Fruit fly (Drosophila melanogaster): ENCODE measurements around the gene CG16749.

Gene CG16749

dm6 chr3R:9348379-9348721 lies 16.7 kb upstream of the CG16749 start (continued):
- TF ChIP-seq CG1621 (tag; optimal IDR thresholded peaks at IDR 0.05) (no peak), CG6792 (GFP tag; optimal IDR thresholded peaks at IDR 0.05) (no peak), CG11902 (GFP tag; optimal IDR thresholded peaks at IDR 0.05) (no peak), Lpt (GFP tag; optimal IDR thresholded peaks at IDR 0.05) (no peak), achi (GFP tag; optimal IDR thresholded peaks at IDR 0.05) (no peak), Met (GFP tag; optimal IDR thresholded peaks at IDR 0.05) (no peak), CG4318 (GFP tag; optimal IDR thresholded peaks at IDR 0.05) (no peak), eg (GFP tag; IDR thresholded peaks at IDR 0.05) (no peak), CG3032 (tag; optimal IDR thresholded peaks at IDR 0.05) (no peak), CG8319 (GFP tag; optimal IDR thresholded peaks at IDR 0.05) (no peak), CG6854 (GFP tag; optimal IDR thresholded peaks at IDR 0.05) (no peak), CG34406 (GFP tag; optimal IDR thresholded peaks at IDR 0.05) (no peak), CG10631 (GFP tag; optimal IDR thresholded peaks at IDR 0.05) (no peak), CG16779 (tag; optimal IDR thresholded peaks at IDR 0.05) (no peak), ss (GFP tag; optimal IDR thresholded peaks at IDR 0.05) (peak in 1 of 2 experiments; percentile 24), Smox (GFP tag; optimal IDR thresholded peaks at IDR 0.05) (no peak), Sox14 (GFP tag; optimal IDR thresholded peaks at IDR 0.05) (no peak), Eip93F (GFP tag; optimal IDR thresholded peaks at IDR 0.05) (peak; percentile 54), CG31627 (GFP tag; optimal IDR thresholded peaks at IDR 0.05) (no peak), CG3919 (GFP tag; optimal IDR thresholded peaks at IDR 0.05) (no peak), salr (GFP tag; optimal IDR thresholded peaks at IDR 0.05) (no peak), CG11294 (GFP tag; IDR thresholded peaks at IDR 0.05) (no peak), CG6163 (GFP tag; IDR thresholded peaks at IDR 0.05) (no peak), fd59A (GFP tag; optimal IDR thresholded peaks at IDR 0.05) (no peak)

dm6 chr3R:9347702-9348378 lies 16.2 kb upstream of the CG16749 start:
- peak; percentile 77 for TF ChIP-seq Sox15 (GFP tag; optimal IDR thresholded peaks at IDR 0.05)
- peak; percentile 87 for TF ChIP-seq CG7368 (GFP tag; optimal IDR thresholded peaks at IDR 0.05)
- peak; percentile 78 to 90 for TF ChIP-seq ss (GFP tag; optimal IDR thresholded peaks at IDR 0.05)
- peak; percentile 90 for TF ChIP-seq CG34406 (GFP tag; optimal IDR thresholded peaks at IDR 0.05)
- peak; percentile 79 for TF ChIP-seq Hr39 (GFP tag; optimal IDR thresholded peaks at IDR 0.05)
- peak; percentile 80 for TF ChIP-seq Smox (GFP tag; optimal IDR thresholded peaks at IDR 0.05)
- peak; percentile 44 for TF ChIP-seq vri (GFP tag; optimal IDR thresholded peaks at IDR 0.05)
- TF ChIP-seq CG6808 (GFP tag; optimal IDR thresholded peaks at IDR 0.05), result peak; percentile 89
- TF ChIP-seq CG8632 (GFP tag; optimal IDR thresholded peaks at IDR 0.05), result peak; percentile 88
- peak; percentile 84 for TF ChIP-seq CG6276 (GFP tag; optimal IDR thresholded peaks at IDR 0.05)
- peak; percentile 85 for TF ChIP-seq CG8319 (GFP tag; optimal IDR thresholded peaks at IDR 0.05)
- peak; percentile 93 for TF ChIP-seq CG32006 (GFP tag; optimal IDR thresholded peaks at IDR 0.05)
- peak; percentile 90 for TF ChIP-seq CG15336 (GFP tag; IDR thresholded peaks at IDR 0.05)
- TF ChIP-seq Met (GFP tag; optimal IDR thresholded peaks at IDR 0.05), result peak; percentile 88
- peak; percentile 92 for TF ChIP-seq achi (GFP tag; optimal IDR thresholded peaks at IDR 0.05)
- TF ChIP-seq eg (GFP tag; IDR thresholded peaks at IDR 0.05), result peak; percentile 87
- peak; percentile 77 for TF ChIP-seq CG31627 (GFP tag; optimal IDR thresholded peaks at IDR 0.05)
- TF ChIP-seq CG8119 (GFP tag; IDR thresholded peaks at IDR 0.05), result peak; percentile 86
- peak; percentile 92 for TF ChIP-seq Hr4 (GFP tag; optimal IDR thresholded peaks at IDR 0.05)
- peak; percentile 85 for TF ChIP-seq CG16779 (tag; optimal IDR thresholded peaks at IDR 0.05)
- peak; percentile 90 for TF ChIP-seq Eip75B (GFP tag; optimal IDR thresholded peaks at IDR 0.05)
- TF ChIP-seq CG9139 (GFP tag; optimal IDR thresholded peaks at IDR 0.05), result peak; percentile 70
- TF ChIP-seq salr (GFP tag; optimal IDR thresholded peaks at IDR 0.05), result peak; percentile 85
- TF ChIP-seq spab (GFP tag; optimal IDR thresholded peaks at IDR 0.05), result peak; percentile 89
- no peak for TF ChIP-seq Blimp-1 (GFP tag; optimal IDR thresholded peaks at IDR 0.05)
- TF ChIP-seq Ets21C (GFP tag; optimal IDR thresholded peaks at IDR 0.05), result peak; percentile 68
- TF ChIP-seq CG1621 (tag; optimal IDR thresholded peaks at IDR 0.05), result peak; percentile 89
- TF ChIP-seq CG3032 (tag; optimal IDR thresholded peaks at IDR 0.05), result peak; percentile 89
- peak; percentile 91 for TF ChIP-seq CG10669 (GFP tag; optimal IDR thresholded peaks at IDR 0.05)
- peak; percentile 94 for TF ChIP-seq Ets96B (tag; optimal IDR thresholded peaks at IDR 0.05)
- TF ChIP-seq fd85E (GFP tag; optimal IDR thresholded peaks at IDR 0.05), result peak; percentile 75
- peak; percentile 92 for TF ChIP-seq CG3919 (GFP tag; optimal IDR thresholded peaks at IDR 0.05)
- peak; percentile 92 for TF ChIP-seq net (GFP tag; optimal IDR thresholded peaks at IDR 0.05)
- TF ChIP-seq lz (GFP tag; optimal IDR thresholded peaks at IDR 0.05), result peak; percentile 84
- TF ChIP-seq Sox102F (GFP tag; optimal IDR thresholded peaks at IDR 0.05), result peak; percentile 82
- no peak for TF ChIP-seq Eip93F (GFP tag; optimal IDR thresholded peaks at IDR 0.05)
- peak; percentile 89 for TF ChIP-seq CG6792 (GFP tag; optimal IDR thresholded peaks at IDR 0.05)
- TF ChIP-seq CG10631 (GFP tag; optimal IDR thresholded peaks at IDR 0.05), result peak; percentile 93
- TF ChIP-seq svp (GFP tag), result peak; percentile 93

Data from whole organism, prepupa.